Fruit fly (Drosophila melanogaster) whole organism, wandering third instar larva: ENCODE measurements around the gene TwdlC.

Source experiments
- Abd-B ChIP-seq: fragments of >200 bp; optimal IDR thresholded peaks from 2 replicates; lab custom pipeline; 2017; ENCODE audit warnings: missing biosample characterization, missing genetic modification characterization
- CG32264 ChIP-seq: fragments of 200-800 bp; sonication (Bioruptor generic); optimal IDR thresholded peaks from 2 replicates; lab custom pipeline; 2016; ENCODE audit warnings: missing biosample characterization, missing genetic modification characterization
- CG9705 ChIP-seq: fragments of 200-800 bp; sonication (Bioruptor generic); optimal IDR thresholded peaks from 2 replicates; lab custom pipeline; 2018; ENCODE audit warnings: missing biosample characterization, mild to moderate bottlenecking, missing genetic modification characterization
- CrebA ChIP-seq: fragments of 200-800 bp; sonication (Bioruptor generic); optimal IDR thresholded peaks from 2 replicates; lab custom pipeline; 2016; ENCODE audit warnings: missing biosample characterization, mild to moderate bottlenecking, missing genetic modification characterization, borderline replicate concordance
- Dfd ChIP-seq: fragments of >200 bp; optimal IDR thresholded peaks from 2 replicates; lab custom pipeline; 2017; ENCODE audit warnings: missing biosample characterization, missing genetic modification characterization
- Dif ChIP-seq: fragments of 200-275, 200-300 bp; sonication (Bioruptor generic); optimal IDR thresholded peaks from 2 replicates; lab custom pipeline; 2018; ENCODE audit warnings: missing biosample characterization, missing genetic modification characterization; ENCODE audit not compliant: partially characterized antibody
- GATAd ChIP-seq: sonication (Bioruptor generic); optimal IDR thresholded peaks from 2 replicates; lab custom pipeline; 2016; ENCODE audit warnings: missing biosample characterization, missing genetic modification characterization
- HLH106 ChIP-seq: fragments of 200-800 bp; optimal IDR thresholded peaks from 3 replicates; lab custom pipeline; 2019; ENCODE audit warnings: missing biosample characterization, mild to moderate bottlenecking, missing genetic modification characterization, moderate library complexity
- Hnf4 ChIP-seq: fragments of 200-800 bp; sonication (Bioruptor generic); optimal IDR thresholded peaks from 2 replicates; lab custom pipeline; 2016; ENCODE audit warnings: missing biosample characterization, mild to moderate bottlenecking, missing genetic modification characterization
- Hr78 ChIP-seq: fragments of >200 bp; optimal IDR thresholded peaks from 2 replicates; lab custom pipeline; 2017; ENCODE audit warnings: missing biosample characterization, missing genetic modification characterization
- Hr83 ChIP-seq: fragments of 200-300 bp; sonication (Bioruptor generic); optimal IDR thresholded peaks from 2 replicates; lab custom pipeline; 2016; ENCODE audit warnings: missing biosample characterization, mild to moderate bottlenecking, missing genetic modification characterization, moderate library complexity; ENCODE audit not compliant: poor library complexity, severe bottlenecking
- Jra ChIP-seq: sonication (Bioruptor generic); optimal IDR thresholded peaks from 2 replicates; lab custom pipeline; 2016; ENCODE audit warnings: missing biosample characterization, missing genetic modification characterization
- Mio ChIP-seq: sonication (Bioruptor generic); optimal IDR thresholded peaks from 2 replicates; lab custom pipeline; 2016; ENCODE audit warnings: missing biosample characterization, missing genetic modification characterization
- Myc ChIP-seq: fragments of >200 bp; optimal IDR thresholded peaks from 2 replicates; lab custom pipeline; 2017
- N ChIP-seq: fragments of >200 bp; optimal IDR thresholded peaks from 2 replicates; lab custom pipeline; 2018; ENCODE audit warnings: missing biosample characterization, missing external identifiers, missing genetic modification characterization
- OdsH ChIP-seq: fragments of 200-800 bp; sonication (Bioruptor generic); optimal IDR thresholded peaks from 2 replicates; lab custom pipeline; 2016; ENCODE audit warnings: missing biosample characterization, mild to moderate bottlenecking, missing genetic modification characterization
- Rel ChIP-seq, 2 experiments: fragments of 200-800 bp; sonication (Bioruptor generic) in 1 of 2; optimal IDR thresholded peaks; 2 replicates in 1 of 2; 3 replicates in 1 of 2; lab custom pipeline; 2016 to 2019; ENCODE audit warnings: mild to moderate bottlenecking in 2 of 2, missing biosample characterization in 2 of 2, missing genetic modification characterization in 2 of 2, moderate library complexity in 1 of 2
- Sp1 ChIP-seq: fragments of 200-800 bp; sonication (Bioruptor generic); optimal IDR thresholded peaks from 3 replicates; lab custom pipeline; 2019; ENCODE audit warnings: missing biosample characterization, mild to moderate bottlenecking, missing genetic modification characterization, moderate library complexity
- Vsx2 ChIP-seq: fragments of 200-300, 225-300 bp; sonication (Bioruptor generic); optimal IDR thresholded peaks from 2 replicates; lab custom pipeline; 2018; ENCODE audit warnings: missing biosample characterization, missing genetic modification characterization; ENCODE audit not compliant: partially characterized antibody
- br ChIP-seq: fragments of 200-800 bp; sonication (Bioruptor generic); optimal IDR thresholded peaks from 2 replicates; lab custom pipeline; 2016; ENCODE audit warnings: missing biosample characterization, missing genetic modification characterization
- dl ChIP-seq, 2 experiments: fragments of 175-275, 200-275 bp in 1 of 2; fragments of 200-275 bp in 1 of 2; sonication (Bioruptor generic); optimal IDR thresholded peaks; lab custom pipeline; 2018; ENCODE audit warnings: mild to moderate bottlenecking in 2 of 2, missing biosample characterization in 2 of 2, missing genetic modification characterization in 2 of 2, moderate library complexity in 2 of 2; ENCODE audit not compliant: partially characterized antibody in 2 of 2, insufficient read depth in 1 of 2
- dmrt93B ChIP-seq: fragments of 200-800 bp; sonication (Bioruptor generic); optimal IDR thresholded peaks from 2 replicates; lab custom pipeline; 2018; ENCODE audit warnings: missing biosample characterization, mild to moderate bottlenecking, missing genetic modification characterization
- ey ChIP-seq: fragments of 200-800 bp; sonication (Bioruptor generic); optimal IDR thresholded peaks from 2 replicates; lab custom pipeline; 2016; ENCODE audit warnings: missing biosample characterization, missing genetic modification characterization
- foxo ChIP-seq, 2 experiments: fragments of 200-800 bp; sonication (Bioruptor generic); optimal IDR thresholded peaks; 2 replicates in 1 of 2; 3 replicates in 1 of 2; lab custom pipeline; 2016 to 2017; ENCODE audit warnings: missing biosample characterization in 2 of 2, missing genetic modification characterization in 2 of 2
- fru ChIP-seq: fragments of 200-800 bp; sonication (Bioruptor generic); optimal IDR thresholded peaks from 3 replicates; lab custom pipeline; 2016; ENCODE audit warnings: missing biosample characterization, mild to moderate bottlenecking, missing genetic modification characterization
- h ChIP-seq: fragments of 200-800 bp; sonication (Bioruptor generic); optimal IDR thresholded peaks from 3 replicates; lab custom pipeline; 2016; ENCODE audit warnings: missing biosample characterization, mild to moderate bottlenecking, missing genetic modification characterization
- jim ChIP-seq: fragments of 175-275, 200-325 bp; sonication (Bioruptor generic); optimal IDR thresholded peaks from 2 replicates; lab custom pipeline; 2016; ENCODE audit warnings: missing biosample characterization, mild to moderate bottlenecking, missing genetic modification characterization
- lola ChIP-seq: fragments of >200 bp; optimal IDR thresholded peaks from 2 replicates; lab custom pipeline; 2017; ENCODE audit warnings: missing biosample characterization, missing genetic modification characterization
- pan ChIP-seq: fragments of >200 bp; optimal IDR thresholded peaks from 2 replicates; lab custom pipeline; 2017
- psq ChIP-seq: fragments of 200-800 bp; sonication (Bioruptor generic); optimal IDR thresholded peaks from 3 replicates; lab custom pipeline; 2017; ENCODE audit warnings: missing biosample characterization, mild to moderate bottlenecking, missing genetic modification characterization, moderate library complexity
- rgr ChIP-seq: fragments of 200-800 bp; sonication (Bioruptor generic); optimal IDR thresholded peaks from 3 replicates; lab custom pipeline; 2016; ENCODE audit warnings: missing biosample characterization, mild to moderate bottlenecking, missing genetic modification characterization
- sage ChIP-seq: fragments of 200-800 bp; sonication (Bioruptor generic); optimal IDR thresholded peaks from 2 replicates; lab custom pipeline; 2016; ENCODE audit warnings: missing biosample characterization, mild to moderate bottlenecking, missing genetic modification characterization
- sv ChIP-seq: fragments of 200-800 bp; sonication (Bioruptor generic); optimal IDR thresholded peaks from 3 replicates; lab custom pipeline; 2016; ENCODE audit warnings: missing biosample characterization, missing genetic modification characterization
- tai ChIP-seq: sonication (Bioruptor generic); optimal IDR thresholded peaks from 2 replicates; lab custom pipeline; 2016; ENCODE audit warnings: missing biosample characterization, missing genetic modification characterization
- usp ChIP-seq: fragments of >200 bp; optimal IDR thresholded peaks from 2 replicates; lab custom pipeline; 2017; ENCODE audit warnings: missing biosample characterization, missing genetic modification characterization
- woc ChIP-seq: sonication (Bioruptor generic); optimal IDR thresholded peaks from 2 replicates; lab custom pipeline; 2016; ENCODE audit warnings: missing biosample characterization, mild to moderate bottlenecking, missing genetic modification characterization

TwdlC gene

DNA sequence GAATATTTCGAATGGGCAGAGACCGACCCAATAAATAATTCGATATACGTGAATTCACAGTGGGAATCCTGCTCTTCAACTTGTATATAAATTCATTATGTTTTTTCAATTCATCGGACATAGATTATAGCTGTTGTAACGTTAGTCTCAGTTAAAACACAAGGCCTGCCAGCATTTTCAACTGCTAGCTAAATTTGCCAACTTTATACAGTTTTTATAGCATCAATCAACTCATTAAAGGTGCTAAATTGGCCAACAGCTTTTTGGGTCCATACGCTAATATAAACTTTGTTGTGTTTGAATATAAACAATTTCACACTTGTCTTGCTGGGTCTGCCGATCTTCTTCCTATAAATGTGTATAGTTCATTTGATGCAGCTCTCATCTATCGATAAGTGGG, 12.5 kb upstream of the TwdlC start:
- TF ChIP-seq dl (GFP tag; optimal IDR thresholded peaks at IDR 0.05; lab: Kevin White, UChicago; ENCODE audit: insufficient read depth in 1 of 2, partially characterized antibody in 2 of 2) (no peak), tai (no peak), Hr78 (no peak), dmrt93B (no peak), lola (GFP tag; lab: Kevin White, UChicago) (no peak), woc (no peak), psq (no peak), Myc (lab: Kevin White, UChicago) (no peak), jim (GFP tag; lab: Kevin White, UChicago) (no peak), Dif (GFP tag; lab: Kevin White, UChicago) (no peak), usp (GFP tag; lab: Kevin White, UChicago) (no peak), Dfd (GFP tag; lab: Kevin White, UChicago) (no peak), Abd-B (GFP tag; lab: Kevin White, UChicago) (no peak), sage (GFP tag; lab: Kevin White, UChicago) (no peak), h (GFP tag; lab: Kevin White, UChicago) (no peak)

DNA sequence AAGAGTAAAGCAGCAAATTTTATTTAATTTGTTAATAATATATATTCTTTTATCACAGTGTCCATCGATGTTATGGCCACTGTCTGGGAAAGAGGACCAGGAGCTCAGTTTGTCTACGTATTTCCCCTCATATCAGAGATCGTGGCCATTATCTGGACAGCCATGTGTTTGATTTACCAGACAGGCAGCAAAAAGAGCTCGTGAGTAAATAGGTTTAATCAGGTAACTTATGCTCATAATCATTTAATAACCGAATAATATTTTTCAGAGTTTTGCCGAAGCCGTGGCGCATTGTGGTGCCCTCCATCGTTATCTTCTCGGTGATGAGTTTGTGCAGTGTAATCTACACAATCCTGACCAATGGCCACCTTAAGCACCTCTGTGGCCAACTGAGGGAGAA, 10.2 kb upstream of the TwdlC start:
- TF ChIP-seq N (GFP tag; lab: Kevin White, UChicago) = no peak
- TF ChIP-seq Mio (GFP tag; lab: Kevin White, UChicago) = no peak
- no peak for TF ChIP-seq usp (GFP tag; lab: Kevin White, UChicago)
- TF ChIP-seq psq = no peak
- no peak for TF ChIP-seq Hnf4 (GFP tag; lab: Kevin White, UChicago)
- TF ChIP-seq dmrt93B = no peak
- no peak for TF ChIP-seq CG32264
- no peak for TF ChIP-seq foxo (GFP tag; optimal IDR thresholded peaks at IDR 0.05; lab: Kevin White, UChicago)
- no peak for TF ChIP-seq pan (lab: Kevin White, UChicago)
- no peak for TF ChIP-seq Jra (GFP tag; lab: Kevin White, UChicago)
- TF ChIP-seq Rel (GFP tag; optimal IDR thresholded peaks at IDR 0.05; lab: Kevin White, UChicago) = no peak
- no peak for TF ChIP-seq Rel (tag; optimal IDR thresholded peaks at IDR 0.05; lab: Kevin White, UChicago)
- no peak for TF ChIP-seq h (GFP tag; lab: Kevin White, UChicago)
- TF ChIP-seq OdsH (GFP tag; lab: Kevin White, UChicago) = no peak
- no peak for TF ChIP-seq lola (GFP tag; lab: Kevin White, UChicago)
- TF ChIP-seq dl (GFP tag; optimal IDR thresholded peaks at IDR 0.05; lab: Kevin White, UChicago; ENCODE audit: insufficient read depth in 1 of 2, partially characterized antibody in 2 of 2) = no peak
- TF ChIP-seq woc = no peak
- no peak for TF ChIP-seq sage (GFP tag; lab: Kevin White, UChicago)
- TF ChIP-seq, all 38 proteins: peak for 0

DNA sequence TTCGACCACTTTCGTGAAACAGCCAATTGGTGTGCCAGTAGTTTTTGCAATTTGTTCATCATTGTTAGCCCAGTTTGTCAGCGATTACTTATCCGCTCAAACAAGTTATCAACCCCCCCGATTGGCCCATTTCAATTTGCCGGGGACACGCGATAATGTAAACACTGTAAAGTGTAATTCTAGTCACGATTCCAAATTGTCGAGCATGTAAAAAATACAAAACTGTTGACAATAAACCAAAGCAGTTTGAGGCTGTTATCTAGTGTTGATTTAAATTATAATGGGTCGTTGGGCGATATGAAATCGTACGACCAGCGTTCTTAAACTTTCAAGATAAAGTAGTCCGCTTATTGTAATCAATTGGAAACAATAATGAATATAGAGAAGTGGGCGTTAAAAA, 7.2 kb upstream of the TwdlC start:
- TF ChIP-seq GATAd = no peak
- TF ChIP-seq tai = no peak
- no peak for TF ChIP-seq fru
- no peak for TF ChIP-seq dmrt93B
- TF ChIP-seq usp (GFP tag; lab: Kevin White, UChicago) = no peak
- no peak for TF ChIP-seq woc
- no peak for TF ChIP-seq foxo (GFP tag; optimal IDR thresholded peaks at IDR 0.05; lab: Kevin White, UChicago)
- no peak for TF ChIP-seq HLH106 (tag; lab: Kevin White, UChicago)
- TF ChIP-seq ey (GFP tag; lab: Kevin White, UChicago) = no peak
- TF ChIP-seq rgr (GFP tag; lab: Kevin White, UChicago) = no peak
- no peak for TF ChIP-seq Hnf4 (GFP tag; lab: Kevin White, UChicago)
- no peak for TF ChIP-seq CrebA (GFP tag; lab: Kevin White, UChicago)
- no peak for TF ChIP-seq br (GFP tag; lab: Kevin White, UChicago)
- no peak for TF ChIP-seq dl (GFP tag; optimal IDR thresholded peaks at IDR 0.05; lab: Kevin White, UChicago; ENCODE audit: insufficient read depth in 1 of 2, partially characterized antibody in 2 of 2)
- no peak for TF ChIP-seq CG9705 (GFP tag; lab: Kevin White, UChicago)
- no peak for TF ChIP-seq jim (GFP tag; lab: Kevin White, UChicago)
- TF ChIP-seq, all 38 proteins: peak for 0

dm6 chr3R:26988412-26988981, 6.1 kb upstream of the TwdlC start, which contains the start of gene CG31075:
TSS of gene CG31075 (minus strand) at chr3R:26988517.
- no peak for TF ChIP-seq Vsx2 (GFP tag; lab: Kevin White, UChicago)
- peak; percentile 88 for TF ChIP-seq dmrt93B
- TF ChIP-seq Dif (GFP tag; lab: Kevin White, UChicago) = peak; percentile 70
- peak in 1 of 2 experiments; percentile 12 for TF ChIP-seq dl (GFP tag; optimal IDR thresholded peaks at IDR 0.05; lab: Kevin White, UChicago; ENCODE audit: insufficient read depth in 1 of 2, partially characterized antibody in 2 of 2)
- TF ChIP-seq usp (GFP tag; lab: Kevin White, UChicago) = no peak
- no peak for TF ChIP-seq N (GFP tag; lab: Kevin White, UChicago)
- peak; percentile 75 for TF ChIP-seq tai
- TF ChIP-seq Myc (lab: Kevin White, UChicago) = peak; percentile 60
- TF ChIP-seq Mio (GFP tag; lab: Kevin White, UChicago) = peak; percentile 54
- TF ChIP-seq sv (GFP tag; lab: Kevin White, UChicago) = peak; percentile 16
- no peak for TF ChIP-seq jim (GFP tag; lab: Kevin White, UChicago)
- TF ChIP-seq HLH106 (tag; lab: Kevin White, UChicago) = peak; percentile 89
- peak; percentile 100 for TF ChIP-seq psq
- TF ChIP-seq woc = peak; percentile 84
- TF ChIP-seq br (GFP tag; lab: Kevin White, UChicago) = peak; percentile 83
- no peak for TF ChIP-seq pan (lab: Kevin White, UChicago)
- TF ChIP-seq Rel (GFP tag; optimal IDR thresholded peaks at IDR 0.05; lab: Kevin White, UChicago) = peak; percentile 75
- peak; percentile 39 for TF ChIP-seq Rel (tag; optimal IDR thresholded peaks at IDR 0.05; lab: Kevin White, UChicago)
- TF ChIP-seq foxo (GFP tag; optimal IDR thresholded peaks at IDR 0.05; lab: Kevin White, UChicago) = peak in 1 of 2 experiments; percentile 97
- TF ChIP-seq h (GFP tag; lab: Kevin White, UChicago) = peak; percentile 91
- peak; percentile 87 for TF ChIP-seq CG9705 (GFP tag; lab: Kevin White, UChicago)
- TF ChIP-seq Hr78 = no peak
- TF ChIP-seq Jra (GFP tag; lab: Kevin White, UChicago) = peak; percentile 50
- TF ChIP-seq rgr (GFP tag; lab: Kevin White, UChicago) = peak; percentile 91
- peak; percentile 50 for TF ChIP-seq CrebA (GFP tag; lab: Kevin White, UChicago)
- peak; percentile 58 for TF ChIP-seq Hr83 (GFP tag; lab: Kevin White, UChicago)
- no peak for TF ChIP-seq lola (GFP tag; lab: Kevin White, UChicago)
- peak; percentile 90 for TF ChIP-seq Sp1 (GFP tag; lab: Kevin White, UChicago)
- TF ChIP-seq OdsH (GFP tag; lab: Kevin White, UChicago) = peak; percentile 90
- peak; percentile 83 for TF ChIP-seq ey (GFP tag; lab: Kevin White, UChicago)
